Worm (Caenorhabditis elegans) whole organism, L1 larva: ENCODE measurements around the gene fbxa-44.

Experiments used
- C04F5.9 ChIP-seq: sonication (generic microtip); optimal IDR thresholded peaks from 2 replicates; lab custom pipeline; 2016; ENCODE audit warnings: missing genetic modification characterization, missing compliant biosample characterization
- C16A3.4 ChIP-seq: fragments of 150-350 bp; optimal IDR thresholded peaks from 2 replicates; lab custom pipeline; 2014; ENCODE audit warnings: missing biosample characterization, missing genetic modification characterization
- aha-1 ChIP-seq: fragments of 150-350 bp; optimal IDR thresholded peaks from 2 replicates; lab custom pipeline; 2014; ENCODE audit warnings: missing biosample characterization, missing genetic modification characterization
- alr-1 ChIP-seq: fragments of 200-800 bp; sonication (Bioruptor generic); optimal IDR thresholded peaks from 2 replicates; lab custom pipeline; 2018; ENCODE audit warnings: borderline replicate concordance, mild to moderate bottlenecking, missing genetic modification characterization, missing compliant biosample characterization
- ama-1 ChIP-seq: fragments of 150-350 bp; optimal IDR thresholded peaks from 2 replicates; lab custom pipeline; 2014
- ceh-63 ChIP-seq: fragments of 200-800 bp; sonication (Bioruptor generic); optimal IDR thresholded peaks from 2 replicates; lab custom pipeline; 2018; ENCODE audit warnings: mild to moderate bottlenecking, missing genetic modification characterization, missing compliant biosample characterization
- ceh-82 ChIP-seq, 3 experiments: fragments of 150-350 bp in 1 of 3; sonication (generic microtip) in 2 of 3; optimal IDR thresholded peaks; 2 replicates each; lab custom pipeline; 2014 to 2017; ENCODE audit warnings: missing biosample characterization in 3 of 3, missing genetic modification characterization in 3 of 3
- dsc-1 ChIP-seq: sonication (generic microtip); optimal IDR thresholded peaks from 2 replicates; lab custom pipeline; 2016; ENCODE audit warnings: mild to moderate bottlenecking, missing genetic modification characterization, missing compliant biosample characterization
- efl-3 ChIP-seq: fragments of 200-800 bp; sonication (Bioruptor generic); optimal IDR thresholded peaks from 2 replicates; lab custom pipeline; 2018; ENCODE audit warnings: mild to moderate bottlenecking, missing genetic modification characterization, missing compliant biosample characterization
- elt-2 ChIP-seq: sonication (generic microtip); optimal IDR thresholded peaks from 2 replicates; lab custom pipeline; 2016; ENCODE audit warnings: missing genetic modification characterization, mild to moderate bottlenecking, inconsistent platforms, missing compliant biosample characterization, missing genetic modification reagents
- elt-3 ChIP-seq, 6 experiments: fragments of 150-350 bp in 1 of 6; sonication (generic microtip); optimal IDR thresholded peaks; 2 replicates each; lab custom pipeline; 2017 to 2018; ENCODE audit warnings: missing biosample characterization in 6 of 6, missing genetic modification characterization in 6 of 6, inconsistent platforms in 1 of 6
- fkh-10 ChIP-seq: sonication (generic microtip); optimal IDR thresholded peaks from 2 replicates; lab custom pipeline; 2017; ENCODE audit warnings: missing biosample characterization, missing genetic modification reagents, missing genetic modification characterization
- fkh-4 ChIP-seq: sonication (generic microtip); optimal IDR thresholded peaks from 2 replicates; lab custom pipeline; 2016; ENCODE audit warnings: missing compliant biosample characterization, missing genetic modification characterization, borderline replicate concordance
- hlh-17 ChIP-seq: fragments of 200-800 bp; sonication (Bioruptor generic); optimal IDR thresholded peaks from 2 replicates; lab custom pipeline; 2018; ENCODE audit warnings: missing genetic modification characterization, mild to moderate bottlenecking, missing compliant biosample characterization, moderate library complexity, borderline replicate concordance
- hlh-4 ChIP-seq: sonication (generic microtip); optimal IDR thresholded peaks from 2 replicates; lab custom pipeline; 2016; ENCODE audit warnings: mild to moderate bottlenecking, missing genetic modification characterization, missing compliant biosample characterization
- lin-14 ChIP-seq: fragments of 200-800 bp; sonication (Bioruptor generic); optimal IDR thresholded peaks from 2 replicates; lab custom pipeline; 2018; ENCODE audit warnings: mild to moderate bottlenecking, missing genetic modification characterization, moderate library complexity, missing compliant biosample characterization
- lin-15B ChIP-seq: fragments of 150-350 bp; sonication (generic microtip); optimal IDR thresholded peaks from 3 replicates; lab custom pipeline; 2014; ENCODE audit warnings: missing biosample characterization, missing genetic modification characterization
- lin-35 ChIP-seq, 2 experiments: fragments of 150-350 bp; optimal IDR thresholded peaks; 2 replicates each; lab custom pipeline; 2014; ENCODE audit warnings: missing biosample characterization in 2 of 2, missing genetic modification characterization in 2 of 2, missing genetic modification reagents in 2 of 2
- mab-9 ChIP-seq: fragments of 200-800 bp; sonication (Bioruptor generic); IDR thresholded peaks from 2 replicates; pipeline ENCODE4 v1.3.6; 2022; ENCODE audit warnings: missing genetic modification reagents, missing genetic modification characterization, missing compliant biosample characterization
- mef-2 ChIP-seq: fragments of 150-350 bp; optimal IDR thresholded peaks from 2 replicates; lab custom pipeline; 2014; ENCODE audit warnings: missing biosample characterization, missing genetic modification characterization
- mep-1 ChIP-seq: fragments of 150-350 bp; optimal IDR thresholded peaks from 2 replicates; lab custom pipeline; 2014; ENCODE audit warnings: missing biosample characterization, missing genetic modification characterization
- nhr-12 ChIP-seq: sonication (generic microtip); optimal IDR thresholded peaks from 2 replicates; lab custom pipeline; 2017; ENCODE audit warnings: missing biosample characterization, missing genetic modification characterization
- nhr-20 ChIP-seq: sonication (generic microtip); optimal IDR thresholded peaks from 2 replicates; lab custom pipeline; 2016; ENCODE audit warnings: mild to moderate bottlenecking, missing genetic modification characterization, missing compliant biosample characterization
- nhr-237 ChIP-seq: fragments of 150-350 bp; optimal IDR thresholded peaks from 2 replicates; lab custom pipeline; 2014; ENCODE audit warnings: missing biosample characterization, missing genetic modification characterization
- nhr-28 ChIP-seq: fragments of 150-350 bp; optimal IDR thresholded peaks from 2 replicates; lab custom pipeline; 2014; ENCODE audit warnings: missing biosample characterization, missing genetic modification characterization
- nhr-47 ChIP-seq: sonication (generic microtip); optimal IDR thresholded peaks from 2 replicates; lab custom pipeline; 2016; ENCODE audit warnings: mild to moderate bottlenecking, missing genetic modification characterization, moderate library complexity, missing compliant biosample characterization
- nhr-71 ChIP-seq: sonication (generic microtip); optimal IDR thresholded peaks from 2 replicates; lab custom pipeline; 2016; ENCODE audit warnings: mild to moderate bottlenecking, missing genetic modification characterization, moderate library complexity, missing compliant biosample characterization
- nhr-84 ChIP-seq: sonication (generic microtip); optimal IDR thresholded peaks from 2 replicates; lab custom pipeline; 2017; ENCODE audit warnings: missing biosample characterization, missing genetic modification characterization
- rnt-1 ChIP-seq: sonication (generic microtip); optimal IDR thresholded peaks from 2 replicates; lab custom pipeline; 2016; ENCODE audit warnings: mild to moderate bottlenecking, missing genetic modification characterization, moderate library complexity, missing compliant biosample characterization
- skn-1 ChIP-seq: fragments of 150-350 bp; optimal IDR thresholded peaks from 2 replicates; lab custom pipeline; 2014; ENCODE audit warnings: missing biosample characterization, missing genetic modification characterization
- sox-4 ChIP-seq: sonication (generic microtip); optimal IDR thresholded peaks from 2 replicates; lab custom pipeline; 2016; ENCODE audit warnings: missing genetic modification characterization, missing compliant biosample characterization
- sptf-1 ChIP-seq: fragments of 150-350 bp; optimal IDR thresholded peaks from 2 replicates; lab custom pipeline; 2014; ENCODE audit warnings: missing biosample characterization, missing genetic modification characterization
- swsn-7 ChIP-seq: sonication (generic microtip); optimal IDR thresholded peaks from 2 replicates; lab custom pipeline; 2016; ENCODE audit warnings: missing genetic modification characterization, missing compliant biosample characterization
- tbx-2 ChIP-seq: sonication (generic microtip); optimal IDR thresholded peaks from 2 replicates; lab custom pipeline; 2016; ENCODE audit warnings: missing genetic modification characterization, missing compliant biosample characterization
- unc-130 ChIP-seq: fragments of 150-350 bp; optimal IDR thresholded peaks from 2 replicates; lab custom pipeline; 2017; ENCODE audit warnings: missing biosample characterization, missing genetic modification characterization, inconsistent platforms
- unc-98 ChIP-seq: fragments of 200-800 bp; sonication (Bioruptor generic); IDR thresholded peaks from 2 replicates; pipeline ENCODE4 v1.3.6; 2022; ENCODE audit warnings: missing genetic modification characterization, missing compliant biosample characterization
- xbp-1 ChIP-seq: sonication (generic microtip); optimal IDR thresholded peaks from 2 replicates; lab custom pipeline; 2016; ENCODE audit warnings: missing genetic modification characterization, missing compliant biosample characterization
- zag-1 ChIP-seq: fragments of 150-350 bp; optimal IDR thresholded peaks from 2 replicates; lab custom pipeline; 2014; ENCODE audit warnings: missing biosample characterization, missing genetic modification characterization
- zip-4 ChIP-seq: fragments of 200-800 bp; sonication (Bioruptor generic); optimal IDR thresholded peaks from 2 replicates; lab custom pipeline; 2018; ENCODE audit warnings: mild to moderate bottlenecking, missing genetic modification characterization, moderate library complexity, missing compliant biosample characterization
- ztf-11 ChIP-seq, 2 experiments: sonication (generic microtip); optimal IDR thresholded peaks; 2 replicates each; lab custom pipeline; 2016 to 2017; ENCODE audit warnings: missing genetic modification characterization in 2 of 2, missing biosample characterization in 1 of 2, missing compliant biosample characterization in 1 of 2
- ztf-4 ChIP-seq: fragments of 150-350 bp; optimal IDR thresholded peaks from 2 replicates; lab custom pipeline; 2014; ENCODE audit warnings: missing biosample characterization, missing genetic modification characterization

fbxa-44 gene

DNA sequence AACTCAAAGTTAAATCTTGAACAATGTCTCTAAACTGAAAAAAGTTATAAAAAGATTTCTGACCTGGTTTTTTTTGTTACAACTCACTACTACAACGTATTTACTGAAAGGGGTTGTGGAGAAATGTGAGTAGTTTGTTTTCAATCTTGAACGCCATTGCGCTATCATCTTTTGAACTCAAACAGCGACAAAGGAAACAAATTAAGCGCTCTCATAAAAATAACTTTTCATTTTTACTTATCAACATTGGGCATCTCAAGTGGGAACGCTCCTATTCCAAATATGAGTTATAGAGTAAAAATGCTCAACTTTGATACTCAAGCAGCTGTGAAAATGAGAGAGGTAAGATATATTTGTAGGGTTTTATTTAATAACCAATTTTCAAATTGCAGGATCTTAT lies 4.4 kb downstream of the fbxa-44 start, which contains the start of gene F09C6.15:
F09C6.15 (plus strand) TSS at position 301 of the 400 bp plus-strand sequence.
- TF ChIP-seq zip-4 (GFP tag; lab: Kevin White, UChicago) (no peak), sptf-1 (tag; lab: Kevin White, UChicago) (no peak), nhr-237 (tag; lab: Kevin White, UChicago) (no peak), ztf-11 (tag; optimal IDR thresholded peaks at IDR 0.05; lab: Kevin White, UChicago) (no peak)

DNA sequence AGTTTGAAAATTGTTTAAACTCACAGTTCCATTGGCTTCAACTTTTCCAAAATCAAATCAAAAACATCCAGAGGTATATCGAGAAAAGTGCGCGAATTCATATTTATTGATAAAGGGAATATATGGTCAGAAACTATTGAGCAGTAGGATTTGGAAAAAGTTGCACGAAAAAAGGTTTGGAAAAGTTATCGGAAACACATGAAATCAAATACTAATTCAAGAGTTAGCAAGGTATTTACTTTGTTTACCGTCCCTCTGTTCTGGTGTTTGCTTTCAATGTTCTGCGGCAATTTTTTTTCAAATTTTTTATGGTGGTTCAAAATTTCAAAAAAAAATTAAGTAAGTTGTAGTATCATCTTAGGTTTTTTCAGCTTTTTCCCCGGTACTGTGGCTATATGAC lies 10.3 kb downstream of the fbxa-44 start, which contains the start of gene fbxa-45:
fbxa-45 (minus strand) TSS at position 101 of the 400 bp plus-strand sequence.
- TF ChIP-seq skn-1 (tag; lab: Kevin White, UChicago) (no peak), zag-1 (tag; lab: Kevin White, UChicago) (no peak), nhr-28 (tag; lab: Kevin White, UChicago) (no peak), rnt-1 (tag; lab: Kevin White, UChicago) (no peak), xbp-1 (tag; lab: Kevin White, UChicago) (no peak), lin-15B (tag; lab: Kevin White, UChicago) (no peak), C04F5.9 (tag; lab: Kevin White, UChicago) (no peak), nhr-71 (no peak), lin-14 (no peak), dsc-1 (tag; lab: Kevin White, UChicago) (no peak), lin-35 (GFP tag; optimal IDR thresholded peaks at IDR 0.05; lab: Kevin White, UChicago) (no peak), tbx-2 (tag; lab: Kevin White, UChicago) (no peak), fkh-4 (tag; lab: Kevin White, UChicago) (no peak), nhr-20 (tag; lab: Kevin White, UChicago) (no peak), fkh-10 (GFP tag; lab: Kevin White, UChicago) (no peak), nhr-12 (no peak), efl-3 (GFP tag; lab: Kevin White, UChicago) (no peak), C16A3.4 (tag; lab: Kevin White, UChicago) (no peak), ama-1 (no peak), nhr-84 (no peak)

DNA sequence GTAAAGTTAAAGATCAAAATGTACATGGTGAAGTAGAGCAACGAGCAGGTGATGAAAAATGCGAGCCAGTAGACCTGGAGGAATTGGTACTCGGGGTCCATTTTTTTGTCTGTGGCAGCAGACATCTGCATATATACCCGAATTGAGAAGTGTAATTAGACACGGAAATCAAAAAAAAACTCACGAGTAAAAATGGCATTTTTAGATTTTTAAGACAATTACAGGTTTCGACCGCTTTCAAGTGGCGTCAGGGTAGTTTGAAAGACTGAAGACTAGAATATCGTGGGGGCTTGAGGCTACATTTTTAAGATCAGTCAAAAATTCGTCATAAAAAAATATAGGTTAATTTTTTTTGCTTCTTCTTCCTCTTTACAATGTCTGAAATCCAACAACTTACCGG lies 13.7 kb downstream of the fbxa-44 start, which contains the start of gene srd-68:
srd-68 (minus strand) TSS at position 101 of the 400 bp plus-strand sequence.
- TF ChIP-seq C16A3.4 (tag; lab: Kevin White, UChicago) = no peak
- no peak for TF ChIP-seq C04F5.9 (tag; lab: Kevin White, UChicago)
- no peak for TF ChIP-seq swsn-7
- no peak for TF ChIP-seq mef-2 (tag; lab: Kevin White, UChicago)
- TF ChIP-seq hlh-4 (tag; lab: Kevin White, UChicago) = no peak
- no peak for TF ChIP-seq elt-3 (tag; optimal IDR thresholded peaks at IDR 0.05; lab: Kevin White, UChicago)
- no peak for TF ChIP-seq elt-2 (tag; lab: Kevin White, UChicago)
- TF ChIP-seq unc-130 (tag; lab: Kevin White, UChicago) = no peak
- no peak for TF ChIP-seq alr-1 (tag; lab: Kevin White, UChicago)
- TF ChIP-seq sox-4 (tag; lab: Kevin White, UChicago) = no peak
- no peak for TF ChIP-seq nhr-47
- no peak for TF ChIP-seq ztf-4 (tag; lab: Kevin White, UChicago)
- no peak for TF ChIP-seq ceh-63 (GFP tag; lab: Kevin White, UChicago)
- TF ChIP-seq ceh-82 (tag; optimal IDR thresholded peaks at IDR 0.05; lab: Kevin White, UChicago) = no peak
- no peak for TF ChIP-seq aha-1 (tag; lab: Kevin White, UChicago)
- no peak for TF ChIP-seq unc-98 (GFP tag; lab: Robert Waterston, UW)
- TF ChIP-seq mep-1 (tag; lab: Kevin White, UChicago) = no peak
- TF ChIP-seq hlh-17 (GFP tag; lab: Kevin White, UChicago) = no peak
- no peak for TF ChIP-seq mab-9
- TF ChIP-seq nhr-28 (tag; lab: Kevin White, UChicago) = no peak
